Worm (Caenorhabditis elegans) whole organism, L4 larva: ENCODE results near the gene R03H10.11.

Experiments used
- F10B5.3 ChIP-seq: sonication (generic microtip); optimal IDR thresholded peaks from 2 replicates; lab custom pipeline; 2016; ENCODE audit warnings: mild to moderate bottlenecking, missing genetic modification characterization, missing compliant biosample characterization
- F44E2.7 ChIP-seq: fragments of 200-800 bp; sonication (Bioruptor generic); IDR thresholded peaks from 2 replicates; pipeline ENCODE4 v2.1.2; 2022; ENCODE audit warnings: missing genetic modification characterization, missing compliant biosample characterization
- F49E8.2 ChIP-seq: sonication (generic microtip); optimal IDR thresholded peaks from 2 replicates; lab custom pipeline; 2016; ENCODE audit warnings: missing compliant biosample characterization, mild to moderate bottlenecking, missing genetic modification characterization, borderline replicate concordance
- Y105C5A.15 ChIP-seq: fragments of 200-800 bp; sonication (Bioruptor generic); IDR thresholded peaks from 2 replicates; pipeline ENCODE4 v1.3.6; 2022; ENCODE audit warnings: missing genetic modification characterization, missing compliant biosample characterization
- aha-1 ChIP-seq: fragments of 150-350 bp; peaks from one replicate; lab custom pipeline; 2014; ENCODE audit warnings: missing biosample characterization, missing genetic modification characterization
- ama-1 ChIP-seq: fragments of 150-350 bp; optimal IDR thresholded peaks from 2 replicates; lab custom pipeline; 2014; ENCODE audit warnings: inconsistent platforms, mixed read lengths
- ceh-28 ChIP-seq: fragments of 150-350 bp; optimal IDR thresholded peaks from 2 replicates; lab custom pipeline; 2014; ENCODE audit warnings: missing biosample characterization, missing genetic modification reagents, missing genetic modification characterization
- ceh-32 ChIP-seq: sonication (generic microtip); optimal IDR thresholded peaks from 2 replicates; lab custom pipeline; 2016; ENCODE audit warnings: mild to moderate bottlenecking, missing genetic modification characterization, missing compliant biosample characterization; ENCODE audit not compliant: poor library complexity
- cey-2 ChIP-seq: sonication (generic microtip); optimal IDR thresholded peaks from 3 replicates; lab custom pipeline; 2017; ENCODE audit warnings: missing genetic modification characterization, mild to moderate bottlenecking, missing compliant biosample characterization, antibody characterized with exemption, borderline replicate concordance; ENCODE audit not compliant: insufficient read depth
- ctbp-1 ChIP-seq: fragments of 200-800 bp; sonication (Bioruptor generic); IDR thresholded peaks from 2 replicates; pipeline ENCODE4 v1.3.6; 2022; ENCODE audit warnings: missing genetic modification reagents, missing genetic modification characterization, missing compliant biosample characterization
- daf-12 ChIP-seq: fragments of 150-350 bp; optimal IDR thresholded peaks from 2 replicates; lab custom pipeline; 2014; ENCODE audit warnings: missing biosample characterization, missing genetic modification reagents, missing genetic modification characterization
- daf-8 ChIP-seq: fragments of 200-800 bp; sonication (Bioruptor generic); IDR thresholded peaks from 2 replicates; pipeline ENCODE4 v1.3.6; 2022; ENCODE audit warnings: missing genetic modification characterization, missing compliant biosample characterization
- dmd-6 ChIP-seq: fragments of 200-800 bp; sonication (Bioruptor generic); IDR thresholded peaks from 2 replicates; pipeline ENCODE4 v1.3.6; 2022; ENCODE audit warnings: missing genetic modification reagents, missing genetic modification characterization, missing compliant biosample characterization
- dmd-8 ChIP-seq: fragments of 200-800 bp; sonication (Bioruptor generic); IDR thresholded peaks from 2 replicates; pipeline ENCODE4 v1.3.6; 2022; ENCODE audit warnings: missing genetic modification characterization, missing compliant biosample characterization
- dmd-9 ChIP-seq: fragments of 200-800 bp; sonication (Bioruptor generic); IDR thresholded peaks from 2 replicates; pipeline ENCODE4 v1.3.6; 2022; ENCODE audit warnings: missing genetic modification reagents, missing genetic modification characterization, missing compliant biosample characterization
- dpl-1 ChIP-seq: fragments of 150-350 bp; optimal IDR thresholded peaks from 2 replicates; lab custom pipeline; 2014; ENCODE audit warnings: missing biosample characterization, missing genetic modification reagents, missing genetic modification characterization
- dve-1 ChIP-seq: sonication (generic microtip); optimal IDR thresholded peaks from 2 replicates; lab custom pipeline; 2017; ENCODE audit warnings: antibody characterized with exemption, mild to moderate bottlenecking, missing genetic modification characterization, missing compliant biosample characterization; ENCODE audit not compliant: insufficient read depth
- gei-8 ChIP-seq: fragments of 200-800 bp; sonication (Bioruptor generic); optimal IDR thresholded peaks from 2 replicates; lab custom pipeline; 2018; ENCODE audit warnings: mild to moderate bottlenecking, missing genetic modification characterization, missing compliant biosample characterization
- hlh-11 ChIP-seq: fragments of 200-800 bp; sonication (Bioruptor generic); optimal IDR thresholded peaks from 2 replicates; lab custom pipeline; 2018; ENCODE audit warnings: mild to moderate bottlenecking, missing genetic modification characterization, missing compliant biosample characterization
- jun-1 ChIP-seq: fragments of 150-350 bp; optimal IDR thresholded peaks from 2 replicates; lab custom pipeline; 2014; ENCODE audit warnings: missing biosample characterization, missing genetic modification reagents, missing genetic modification characterization
- lim-7 ChIP-seq: fragments of 200-800 bp; sonication (Bioruptor generic); IDR thresholded peaks from 2 replicates; pipeline ENCODE4 v1.3.6; 2022; ENCODE audit warnings: missing genetic modification characterization, missing compliant biosample characterization
- lin-13 ChIP-seq: fragments of 150-350 bp; optimal IDR thresholded peaks from 2 replicates; lab custom pipeline; 2014; ENCODE audit warnings: missing biosample characterization, missing genetic modification reagents, missing genetic modification characterization
- lin-38 ChIP-seq: fragments of 200-800 bp; sonication (Bioruptor generic); IDR thresholded peaks from 2 replicates; pipeline ENCODE4 v1.3.6; 2022; ENCODE audit warnings: missing genetic modification reagents, missing genetic modification characterization, missing compliant biosample characterization
- lsy-2 ChIP-seq, 2 experiments: fragments of 150-350 bp in 1 of 2; sonication (generic microtip) in 1 of 2; optimal IDR thresholded peaks; 2 replicates each; lab custom pipeline; 2014 to 2017; ENCODE audit warnings: missing biosample characterization in 2 of 2, missing genetic modification characterization in 2 of 2
- madf-5 ChIP-seq, 2 experiments: fragments of 200-800 bp; sonication (Bioruptor generic); IDR thresholded peaks; 2 replicates each; pipeline ENCODE4 v1.3.6; 2022; ENCODE audit warnings: missing compliant biosample characterization in 2 of 2, missing genetic modification characterization in 2 of 2
- mes-2 ChIP-seq: sonication (generic microtip); optimal IDR thresholded peaks from 2 replicates; lab custom pipeline; 2016; ENCODE audit warnings: missing genotype, mild to moderate bottlenecking, missing genetic modification characterization, missing compliant biosample characterization; ENCODE audit not compliant: poor library complexity, severe bottlenecking
- mxl-2 ChIP-seq: fragments of 200-800 bp; sonication (Bioruptor generic); conservative IDR thresholded peaks from 2 replicates; pipeline ENCODE4 v1.3.6; 2022; ENCODE audit warnings: missing genetic modification reagents, missing genetic modification characterization, missing compliant biosample characterization
- mxl-3 ChIP-seq: fragments of 200-800 bp; sonication (Bioruptor generic); optimal IDR thresholded peaks from 2 replicates; lab custom pipeline; 2018; ENCODE audit warnings: mild to moderate bottlenecking, missing genetic modification characterization, missing compliant biosample characterization
- nhr-102 ChIP-seq: sonication (generic microtip); optimal IDR thresholded peaks from 2 replicates; lab custom pipeline; 2016; ENCODE audit warnings: mild to moderate bottlenecking, missing genetic modification characterization, moderate library complexity, missing compliant biosample characterization
- nhr-28 ChIP-seq: fragments of 150-350 bp; optimal IDR thresholded peaks from 2 replicates; lab custom pipeline; 2014; ENCODE audit warnings: missing biosample characterization, missing genetic modification characterization
- nhr-41 ChIP-seq: fragments of 200-800 bp; sonication (Bioruptor generic); IDR thresholded peaks from 2 replicates; pipeline ENCODE4 v1.3.6; 2022; ENCODE audit warnings: missing genetic modification reagents, missing genetic modification characterization, missing compliant biosample characterization
- nhr-42 ChIP-seq: fragments of 200-800 bp; sonication (Bioruptor generic); IDR thresholded peaks from 2 replicates; pipeline ENCODE4 v1.3.6; 2022; ENCODE audit warnings: missing genetic modification characterization, missing compliant biosample characterization
- nhr-48 ChIP-seq: sonication (generic microtip); optimal IDR thresholded peaks from 2 replicates; lab custom pipeline; 2016; ENCODE audit warnings: mild to moderate bottlenecking, missing genetic modification characterization, missing compliant biosample characterization
- nhr-6 ChIP-seq: fragments of 150-350 bp; optimal IDR thresholded peaks from 2 replicates; lab custom pipeline; 2014; ENCODE audit warnings: missing biosample characterization, missing genetic modification characterization
- nhr-77 ChIP-seq: fragments of 150-350 bp; optimal IDR thresholded peaks from 2 replicates; lab custom pipeline; 2014; ENCODE audit warnings: missing biosample characterization, missing genetic modification characterization
- pha-4 ChIP-seq, 2 experiments: fragments of 150-350 bp in 1 of 2; fragments of 200-800 bp in 1 of 2; sonication (Bioruptor generic) in 1 of 2; IDR thresholded peaks in 1 of 2; optimal IDR thresholded peaks in 1 of 2; 2 replicates each; pipeline versions ENCODE4 v1.3.6 to Lab custom; 2014 to 2022; ENCODE audit warnings: missing genetic modification characterization in 2 of 2, missing genetic modification reagents in 2 of 2, missing biosample characterization in 1 of 2, missing compliant biosample characterization in 1 of 2
- php-3 ChIP-seq: fragments of 200-800 bp; sonication (Bioruptor generic); IDR thresholded peaks from 2 replicates; pipeline ENCODE4 v1.3.6; 2022; ENCODE audit warnings: missing genetic modification reagents, missing genetic modification characterization, missing compliant biosample characterization
- pqm-1 ChIP-seq: sonication (generic microtip); optimal IDR thresholded peaks from 2 replicates; lab custom pipeline; 2017; ENCODE audit warnings: missing biosample characterization, missing genetic modification characterization
- saeg-2 ChIP-seq: fragments of 200-800 bp; sonication (Bioruptor generic); IDR thresholded peaks from 2 replicates; pipeline ENCODE4 v1.3.6; 2022; ENCODE audit warnings: missing genetic modification reagents, missing genetic modification characterization, missing compliant biosample characterization
- set-16 ChIP-seq: fragments of 200-800 bp; sonication (Bioruptor generic); IDR thresholded peaks from 2 replicates; pipeline ENCODE4 v1.3.6; 2022; ENCODE audit warnings: missing genetic modification reagents, missing genetic modification characterization, missing compliant biosample characterization
- snpc-1.2 ChIP-seq: fragments of 200-800 bp; sonication (Bioruptor generic); IDR thresholded peaks from 2 replicates; pipeline ENCODE4 v1.3.6; 2022; ENCODE audit warnings: missing genetic modification reagents, missing genetic modification characterization, missing compliant biosample characterization
- snpc-4 ChIP-seq: fragments of 150-350 bp; optimal IDR thresholded peaks from 2 replicates; lab custom pipeline; 2014; ENCODE audit warnings: missing biosample characterization, missing genetic modification characterization
- tra-1 ChIP-seq: fragments of 200-800 bp; sonication (Bioruptor generic); IDR thresholded peaks from 2 replicates; pipeline ENCODE4 v1.3.6; 2022; ENCODE audit warnings: missing genetic modification reagents, missing genetic modification characterization, missing compliant biosample characterization
- unc-130 ChIP-seq: sonication (generic microtip); optimal IDR thresholded peaks from 2 replicates; lab custom pipeline; 2016; ENCODE audit warnings: missing genetic modification reagents, missing genetic modification characterization, missing compliant biosample characterization
- unc-62 ChIP-seq, 3 experiments: fragments of 150-350 bp in 1 of 3; sonication (generic microtip); optimal IDR thresholded peaks in 2 of 3; peaks in 1 of 3; 1 replicate in 1 of 3; 2 replicates in 2 of 3; lab custom pipeline; 2014 to 2017; ENCODE audit warnings: missing biosample characterization in 3 of 3, missing genetic modification characterization in 3 of 3, missing genetic modification reagents in 3 of 3, missing genotype in 1 of 3
- zip-11 ChIP-seq: fragments of 200-800 bp; sonication (Bioruptor generic); IDR thresholded peaks from 2 replicates; pipeline ENCODE4 v1.3.6; 2022; ENCODE audit warnings: missing genetic modification characterization, missing compliant biosample characterization
- zip-2 ChIP-seq: fragments of 150-350 bp; optimal IDR thresholded peaks from 2 replicates; lab custom pipeline; 2014; ENCODE audit warnings: missing biosample characterization, missing genetic modification characterization
- ztf-11 ChIP-seq: fragments of 150-350 bp; optimal IDR thresholded peaks from 2 replicates; lab custom pipeline; 2014; ENCODE audit warnings: missing biosample characterization, missing genetic modification characterization

R03H10.11 gene

ce11 chrII:4194127-4194526, 11.7 kb downstream of the R03H10.11 start, which contains the start of gene mth-2 (continued):
- TF ChIP-seq zip-11 (GFP tag; lab: Robert Waterston, UW), result no peak
- TF ChIP-seq daf-8, result no peak
- no peak for TF ChIP-seq gei-8
- TF ChIP-seq Y105C5A.15 (GFP tag; lab: Robert Waterston, UW), result no peak
- peak; percentile 18 for TF ChIP-seq mes-2
- TF ChIP-seq dpl-1 (GFP tag; lab: Kevin White, UChicago), result no peak
- TF ChIP-seq ama-1, result no peak
- peak; percentile 77 for TF ChIP-seq pqm-1
- TF ChIP-seq nhr-6, result no peak
- peak; percentile 68 for TF ChIP-seq hlh-11 (tag; lab: Kevin White, UChicago)
- TF ChIP-seq cey-2 (tag; lab: Kevin White, UChicago), result no peak
- no peak for TF ChIP-seq dmd-9 (GFP tag; lab: Robert Waterston, UW)
- TF ChIP-seq F44E2.7 (GFP tag; lab: Robert Waterston, UW), result no peak
- TF ChIP-seq snpc-4 (tag; lab: Kevin White, UChicago), result no peak
- no peak for TF ChIP-seq lin-38 (GFP tag; lab: Robert Waterston, UW)
- no peak for TF ChIP-seq aha-1
- peak; percentile 76 for TF ChIP-seq dmd-6 (GFP tag; lab: Robert Waterston, UW)
- no peak for TF ChIP-seq pha-4 (GFP tag; IDR thresholded peaks at IDR 0.05; lab: Robert Waterston, UW)
- no peak for TF ChIP-seq pha-4 (tag; optimal IDR thresholded peaks at IDR 0.05; lab: Kevin White, UChicago)
- no peak for TF ChIP-seq php-3 (GFP tag; lab: Robert Waterston, UW)
- TF ChIP-seq daf-12 (tag; lab: Kevin White, UChicago), result no peak
- TF ChIP-seq unc-130 (GFP tag; lab: Kevin White, UChicago), result no peak
- TF ChIP-seq madf-5 (GFP tag; IDR thresholded peaks at IDR 0.05; lab: Robert Waterston, UW), result no peak
- TF ChIP-seq tra-1 (GFP tag; lab: Robert Waterston, UW), result peak; percentile 25; the same call in 1 of the 2 replicates
- no peak for TF ChIP-seq lin-13 (GFP tag; lab: Kevin White, UChicago)
- no peak for TF ChIP-seq ceh-28 (tag; lab: Kevin White, UChicago)
- no peak for TF ChIP-seq ztf-11 (tag; lab: Kevin White, UChicago)
- no peak for TF ChIP-seq snpc-1.2
- TF ChIP-seq zip-2, result no peak
- peak; percentile 53 for TF ChIP-seq dve-1 (tag; lab: Kevin White, UChicago)
- no peak for TF ChIP-seq F49E8.2 (tag; lab: Kevin White, UChicago)
- TF ChIP-seq lim-7 (GFP tag; lab: Robert Waterston, UW), result no peak
- TF ChIP-seq set-16 (GFP tag; lab: Robert Waterston, UW), result no peak
- peak; percentile 89 for TF ChIP-seq nhr-28 (tag; lab: Kevin White, UChicago)
- no peak for TF ChIP-seq lsy-2 (tag; optimal IDR thresholded peaks at IDR 0.05; lab: Kevin White, UChicago)
- TF ChIP-seq nhr-42 (GFP tag; lab: Robert Waterston, UW), result no peak
- TF ChIP-seq unc-62 (GFP tag; optimal IDR thresholded peaks at IDR 0.05 in 1 of 2; lab: Kevin White, UChicago), result peak in 1 of 2 experiments; percentile 43
- TF ChIP-seq unc-62 (tag; optimal IDR thresholded peaks at IDR 0.05; lab: Kevin White, UChicago), result no peak
- TF ChIP-seq mxl-2 (GFP tag; lab: Robert Waterston, UW), result no peak
- TF ChIP-seq nhr-77 (tag; lab: Kevin White, UChicago), result peak; percentile 48
- no peak for TF ChIP-seq nhr-48 (tag; lab: Kevin White, UChicago)
- no peak for TF ChIP-seq saeg-2 (GFP tag; lab: Robert Waterston, UW)
- no peak for TF ChIP-seq F10B5.3 (tag; lab: Kevin White, UChicago)
- no peak for TF ChIP-seq ceh-32
- TF ChIP-seq mxl-3, result no peak
- no peak for TF ChIP-seq nhr-102 (tag; lab: Kevin White, UChicago)
- TF ChIP-seq jun-1 (tag; lab: Kevin White, UChicago), result no peak
- no peak for TF ChIP-seq nhr-41 (GFP tag; lab: Robert Waterston, UW)
- TF ChIP-seq ctbp-1, result no peak
- TF ChIP-seq dmd-8, result no peak
